Fruit fly (Drosophila melanogaster) whole organism, embryonic: Measurements from ENCODE around the gene CG17801.

Source experiments
- Atf6 ChIP-seq: fragments of 200-800 bp; sonication (Bioruptor generic); IDR thresholded peaks from 2 replicates; pipeline ENCODE4 v1.3.6; 2022; ENCODE audit warnings: missing biosample characterization, missing genetic modification characterization
- CG10274 ChIP-seq: fragments of 200-800 bp; sonication (Bioruptor generic); optimal IDR thresholded peaks from 3 replicates; lab custom pipeline; 2017; ENCODE audit warnings: missing biosample characterization, mild to moderate bottlenecking, missing genetic modification characterization
- CG10565 ChIP-seq: fragments of 200-800 bp; sonication (Bioruptor generic); optimal IDR thresholded peaks from 3 replicates; lab custom pipeline; 2016; ENCODE audit warnings: missing biosample characterization, mild to moderate bottlenecking, missing genetic modification characterization
- CG11560 ChIP-seq: fragments of 200-800 bp; sonication (Bioruptor generic); IDR thresholded peaks from 3 replicates; pipeline ENCODE4 v1.3.6; 2022; ENCODE audit warnings: missing biosample characterization, missing genetic modification characterization
- CG11695 ChIP-seq: fragments of 200-800 bp; sonication (Bioruptor generic); IDR thresholded peaks from 3 replicates; pipeline ENCODE4 v1.3.6; 2022; ENCODE audit warnings: missing biosample characterization, missing genetic modification characterization
- CG12104 ChIP-seq: fragments of 200-800 bp; sonication (Bioruptor generic); optimal IDR thresholded peaks from 3 replicates; lab custom pipeline; 2016; ENCODE audit warnings: missing biosample characterization, missing genetic modification characterization
- CG13894 ChIP-seq: fragments of 200-800 bp; sonication (Bioruptor generic); optimal IDR thresholded peaks from 3 replicates; lab custom pipeline; 2018; ENCODE audit warnings: missing biosample characterization, mild to moderate bottlenecking, missing genetic modification characterization, moderate library complexity
- CG14441 ChIP-seq: fragments of 200-800 bp; sonication (Bioruptor generic); IDR thresholded peaks from 2 replicates; pipeline ENCODE4 v1.3.6; 2022; ENCODE audit warnings: missing biosample characterization, missing genetic modification characterization
- CG14710 ChIP-seq: fragments of 200-800 bp; sonication (Bioruptor generic); optimal IDR thresholded peaks from 3 replicates; lab custom pipeline; 2019; ENCODE audit warnings: missing biosample characterization, mild to moderate bottlenecking, missing genetic modification characterization, moderate library complexity
- CG15073 ChIP-seq: fragments of 200-800 bp; sonication (Bioruptor generic); optimal IDR thresholded peaks from 2 replicates; lab custom pipeline; 2016; ENCODE audit warnings: missing biosample characterization, missing genetic modification characterization
- CG15479 ChIP-seq: fragments of 200-800 bp; sonication (Bioruptor generic); optimal IDR thresholded peaks from 3 replicates; lab custom pipeline; 2019; ENCODE audit warnings: missing biosample characterization, mild to moderate bottlenecking, missing genetic modification characterization, moderate library complexity
- CG1647 ChIP-seq: fragments of 200-800 bp; sonication (Bioruptor generic); optimal IDR thresholded peaks from 3 replicates; lab custom pipeline; 2016; ENCODE audit warnings: missing biosample characterization, missing genetic modification characterization
- CG16863 ChIP-seq: fragments of 200-800 bp; sonication (Bioruptor generic); optimal IDR thresholded peaks from 3 replicates; lab custom pipeline; 2016; ENCODE audit warnings: missing biosample characterization, missing genetic modification characterization
- CG17802 ChIP-seq: fragments of 200-800 bp; sonication (Bioruptor generic); optimal IDR thresholded peaks from 2 replicates; lab custom pipeline; 2018; ENCODE audit warnings: missing biosample characterization, mild to moderate bottlenecking, missing genetic modification characterization, moderate library complexity
- CG2678 ChIP-seq: fragments of 200-800 bp; sonication (Bioruptor generic); optimal IDR thresholded peaks from 3 replicates; lab custom pipeline; 2019; ENCODE audit warnings: missing biosample characterization, mild to moderate bottlenecking, missing genetic modification characterization, moderate library complexity
- CG3065 ChIP-seq: fragments of 200-800 bp; sonication (Bioruptor generic); optimal IDR thresholded peaks from 2 replicates; lab custom pipeline; 2016; ENCODE audit warnings: missing biosample characterization, missing genetic modification characterization
- CG33213 ChIP-seq: fragments of 200-800 bp; sonication (Bioruptor generic); optimal IDR thresholded peaks from 3 replicates; lab custom pipeline; 2016; ENCODE audit warnings: missing biosample characterization, missing genetic modification characterization
- CG34422 ChIP-seq: fragments of 200-800 bp; sonication (Bioruptor generic); IDR thresholded peaks from 3 replicates; pipeline ENCODE4 v1.3.6; 2022; ENCODE audit warnings: missing biosample characterization, missing genetic modification characterization
- CG3995 ChIP-seq: fragments of 200-800 bp; sonication (Bioruptor generic); optimal IDR thresholded peaks from 3 replicates; lab custom pipeline; 2016; ENCODE audit warnings: missing biosample characterization, missing genetic modification characterization
- CG5245 ChIP-seq: fragments of 200-800 bp; sonication (Bioruptor generic); optimal IDR thresholded peaks from 3 replicates; lab custom pipeline; 2016; ENCODE audit warnings: missing biosample characterization, missing genetic modification characterization
- CG7357 ChIP-seq: fragments of 200-800 bp; sonication (Bioruptor generic); IDR thresholded peaks from 3 replicates; pipeline ENCODE4 v1.3.6; 2022; ENCODE audit warnings: missing biosample characterization, missing genetic modification characterization
- CG8281 ChIP-seq: fragments of 200-800 bp; sonication (Bioruptor generic); optimal IDR thresholded peaks from 2 replicates; lab custom pipeline; 2018; ENCODE audit warnings: missing biosample characterization, mild to moderate bottlenecking, missing genetic modification characterization, moderate library complexity
- CG8944 ChIP-seq: fragments of 200-800 bp; sonication (Bioruptor generic); optimal IDR thresholded peaks from 3 replicates; lab custom pipeline; 2016; ENCODE audit warnings: missing biosample characterization, missing genetic modification characterization
- Dp ChIP-seq: fragments of 200-800 bp; sonication (Bioruptor generic); optimal IDR thresholded peaks from 2 replicates; lab custom pipeline; 2018; ENCODE audit warnings: missing biosample characterization, mild to moderate bottlenecking, missing genetic modification characterization, moderate library complexity
- GATAe ChIP-seq: fragments of 200-800 bp; sonication (Bioruptor generic); conservative IDR thresholded peaks from 2 replicates; pipeline ENCODE4 v1.3.6; 2022; ENCODE audit warnings: missing biosample characterization, missing genetic modification characterization
- Lhr ChIP-seq: fragments of 200-800 bp; sonication (Bioruptor generic); optimal IDR thresholded peaks from 3 replicates; lab custom pipeline; 2017; ENCODE audit warnings: mild to moderate bottlenecking, missing biosample characterization, missing genetic modification reagents, missing genetic modification characterization
- Mad ChIP-seq: fragments of 200-800 bp; sonication (Bioruptor generic); optimal IDR thresholded peaks from 2 replicates; lab custom pipeline; 2016; ENCODE audit warnings: missing biosample characterization, missing genetic modification characterization
- Oli ChIP-seq: fragments of 200-800 bp; sonication (Bioruptor generic); optimal IDR thresholded peaks from 2 replicates; lab custom pipeline; 2018; ENCODE audit warnings: missing biosample characterization, mild to moderate bottlenecking, missing genetic modification characterization, moderate library complexity
- Optix ChIP-seq: fragments of 200-800 bp; sonication (Bioruptor generic); IDR thresholded peaks from 3 replicates; pipeline ENCODE4 v1.3.6; 2022; ENCODE audit warnings: missing biosample characterization, missing genetic modification characterization
- Ptx1 ChIP-seq: fragments of 200-800 bp; sonication (Bioruptor generic); IDR thresholded peaks from 2 replicates; pipeline ENCODE4 v1.3.6; 2022; ENCODE audit warnings: missing biosample characterization, missing genetic modification characterization
- Stat92E ChIP-seq, 3 experiments: fragments of >200 bp in 2 of 3; fragments of 200-800 bp in 1 of 3; sonication (Bioruptor generic) in 1 of 3; optimal IDR thresholded peaks; 2 replicates each; lab custom pipeline; 2017 to 2019; ENCODE audit warnings: missing biosample characterization in 3 of 3, missing genetic modification characterization in 3 of 3, mild to moderate bottlenecking in 1 of 3, moderate library complexity in 1 of 3
- TFAM ChIP-seq: fragments of 200-800 bp; sonication (Bioruptor generic); optimal IDR thresholded peaks from 2 replicates; lab custom pipeline; 2017; ENCODE audit warnings: missing biosample characterization, missing genetic modification characterization, inconsistent platforms
- chinmo ChIP-seq: fragments of 200-800 bp; sonication (Bioruptor generic); IDR thresholded peaks from 4 replicates; pipeline ENCODE4 v1.3.6; 2022; ENCODE audit warnings: missing biosample characterization, missing genetic modification characterization; ENCODE audit not compliant: partially characterized antibody
- croc ChIP-seq: fragments of 200-800 bp; sonication (Bioruptor generic); conservative IDR thresholded peaks from 3 replicates; pipeline ENCODE4 v1.3.6; 2022; ENCODE audit warnings: missing biosample characterization, missing genetic modification characterization
- dm ChIP-seq: fragments of 200-800 bp; sonication (Bioruptor generic); optimal IDR thresholded peaks from 3 replicates; lab custom pipeline; 2016; ENCODE audit warnings: missing biosample characterization, missing genetic modification characterization
- dysf ChIP-seq: fragments of 200-800 bp; sonication (Bioruptor generic); IDR thresholded peaks from 3 replicates; pipeline ENCODE4 v1.3.6; 2022; ENCODE audit warnings: missing biosample characterization, missing genetic modification characterization
- eyg ChIP-seq: fragments of 200-800 bp; sonication (Bioruptor generic); optimal IDR thresholded peaks from 3 replicates; lab custom pipeline; 2016; ENCODE audit warnings: missing biosample characterization, missing genetic modification characterization
- h ChIP-seq: fragments of >200 bp; optimal IDR thresholded peaks from 2 replicates; lab custom pipeline; 2017
- her ChIP-seq: fragments of 200-800 bp; sonication (Bioruptor generic); optimal IDR thresholded peaks from 2 replicates; lab custom pipeline; 2016; ENCODE audit warnings: missing biosample characterization, missing genetic modification characterization
- hkb ChIP-seq, 2 experiments: fragments of 200-800 bp in 1 of 2; fragments of >200 bp in 1 of 2; sonication (Bioruptor generic) in 1 of 2; IDR thresholded peaks in 1 of 2; optimal IDR thresholded peaks in 1 of 2; 2 replicates each; pipeline versions ENCODE4 v1.3.6 to Lab custom; 2017 to 2022; ENCODE audit warnings: missing biosample characterization in 1 of 2, missing genetic modification characterization in 1 of 2
- ken ChIP-seq: fragments of 200-800 bp; sonication (Bioruptor generic); IDR thresholded peaks from 3 replicates; pipeline ENCODE4 v1.3.6; 2022; ENCODE audit warnings: missing biosample characterization, missing genetic modification characterization
- lab ChIP-seq: fragments of 200-800 bp; sonication (Bioruptor generic); optimal IDR thresholded peaks from 3 replicates; lab custom pipeline; 2017; ENCODE audit warnings: missing biosample characterization, missing genetic modification characterization, mild to moderate bottlenecking, moderate library complexity, missing genetic modification reagents
- nau ChIP-seq: fragments of 200-800 bp; sonication (Bioruptor generic); optimal IDR thresholded peaks from 3 replicates; lab custom pipeline; 2017; ENCODE audit warnings: missing biosample characterization, mild to moderate bottlenecking, missing genetic modification characterization, missing genetic modification reagents
- rib ChIP-seq: fragments of 200-800 bp; sonication (Bioruptor generic); IDR thresholded peaks from 2 replicates; pipeline ENCODE4 v1.3.6; 2022; ENCODE audit warnings: missing biosample characterization, missing genetic modification characterization
- scrt ChIP-seq: fragments of 200-800 bp; sonication (Bioruptor generic); optimal IDR thresholded peaks from 2 replicates; lab custom pipeline; 2018; ENCODE audit warnings: missing biosample characterization, mild to moderate bottlenecking, missing genetic modification characterization, moderate library complexity
- sima ChIP-seq: fragments of 200-800 bp; sonication (Bioruptor generic); optimal IDR thresholded peaks from 2 replicates; lab custom pipeline; 2016; ENCODE audit warnings: missing biosample characterization, missing genetic modification characterization
- sqz ChIP-seq: fragments of 200-800 bp; sonication (Bioruptor generic); optimal IDR thresholded peaks from 3 replicates; lab custom pipeline; 2018; ENCODE audit warnings: missing biosample characterization, mild to moderate bottlenecking, missing genetic modification characterization
- tgo ChIP-seq: fragments of 200-800 bp; sonication (Bioruptor generic); IDR thresholded peaks from 3 replicates; pipeline ENCODE4 v1.3.6; 2022; ENCODE audit warnings: missing biosample characterization, missing genetic modification characterization
- wdn ChIP-seq: fragments of 200-800 bp; sonication (Bioruptor generic); IDR thresholded peaks from 2 replicates; pipeline ENCODE4 v1.3.6; 2022; ENCODE audit warnings: missing biosample characterization, missing genetic modification characterization
- zen ChIP-seq: fragments of 200-800 bp; sonication (Bioruptor generic); optimal IDR thresholded peaks from 3 replicates; lab custom pipeline; 2018; ENCODE audit warnings: missing biosample characterization, mild to moderate bottlenecking, missing genetic modification characterization, moderate library complexity

The CG17801 gene

dm6 chr3R:17798211-17798737 is 8.6 kb downstream of the CG17801 start, which contains the start of gene CG7379 (continued):
- TF ChIP-seq GATAe (GFP tag; lab: Robert Waterston, UW), result no peak; the same call in 1 of the 2 replicates
- TF ChIP-seq Stat92E (GFP tag; optimal IDR thresholded peaks at IDR 0.05; lab: Kevin White, UChicago), result no peak
- peak; percentile 80 for TF ChIP-seq Ptx1 (GFP tag; lab: Robert Waterston, UW)
- TF ChIP-seq chinmo, result no peak
- TF ChIP-seq CG33213 (GFP tag; lab: Kevin White, UChicago), result peak; percentile 72
- no peak for TF ChIP-seq nau (GFP tag; lab: Kevin White, UChicago)
- peak; percentile 78 for TF ChIP-seq rib (GFP tag; lab: Robert Waterston, UW)
- no peak for TF ChIP-seq h (lab: Kevin White, UChicago)
- TF ChIP-seq dm (GFP tag; lab: Kevin White, UChicago), result peak; percentile 65
- no peak for TF ChIP-seq CG11695
- peak; percentile 49 for TF ChIP-seq scrt
- peak; percentile 73 for TF ChIP-seq Lhr (GFP tag; lab: Kevin White, UChicago)
- TF ChIP-seq CG34422 (GFP tag; lab: Robert Waterston, UW), result peak; percentile 78; the same call in 1 of the 3 replicates
- TF ChIP-seq CG17802 (tag; lab: Kevin White, UChicago), result peak; percentile 89
- peak; percentile 20; the same call in 1 of the 3 replicates for TF ChIP-seq Optix (GFP tag; lab: Robert Waterston, UW)
- peak; percentile 78 for TF ChIP-seq tgo (GFP tag; lab: Robert Waterston, UW)
- TF ChIP-seq CG2678 (tag; lab: Kevin White, UChicago), result peak; percentile 80
- TF ChIP-seq CG7357 (GFP tag; lab: Robert Waterston, UW), result 0 out of 3 replicates have a peak, but pooled peaks have one; percentile 33
- peak; percentile 58 for TF ChIP-seq CG3065 (GFP tag; lab: Kevin White, UChicago)
- peak; percentile 88 for TF ChIP-seq CG14710
- TF ChIP-seq dysf (GFP tag; lab: Robert Waterston, UW), result peak; percentile 81
- peak; percentile 50 for TF ChIP-seq CG10274
- TF ChIP-seq wdn (GFP tag; lab: Robert Waterston, UW), result peak; percentile 28; the same call in 1 of the 2 replicates
- peak; percentile 65 for TF ChIP-seq Oli (tag; lab: Kevin White, UChicago)
- TF ChIP-seq CG5245 (GFP tag; lab: Kevin White, UChicago), result peak; percentile 78
- TF ChIP-seq CG8281 (tag; lab: Kevin White, UChicago), result peak; percentile 39
- TF ChIP-seq CG15479, result peak; percentile 6
- peak; percentile 50 for TF ChIP-seq sqz
- TF ChIP-seq ken (GFP tag; lab: Robert Waterston, UW), result peak; percentile 94
- TF ChIP-seq zen (tag; lab: Kevin White, UChicago), result peak; percentile 71
- peak; percentile 77 for TF ChIP-seq CG16863
- peak; percentile 77 for TF ChIP-seq CG12104 (GFP tag; lab: Kevin White, UChicago)
- TF ChIP-seq Atf6 (GFP tag; lab: Robert Waterston, UW), result peak; percentile 75
- peak; percentile 48 for TF ChIP-seq hkb (optimal IDR thresholded peaks at IDR 0.05; lab: Kevin White, UChicago)
- TF ChIP-seq hkb (GFP tag; IDR thresholded peaks at IDR 0.05; lab: Robert Waterston, UW), result peak; percentile 54
- peak; percentile 77 for TF ChIP-seq CG13894 (tag; lab: Kevin White, UChicago)
- peak; percentile 86 for TF ChIP-seq Dp (GFP tag; lab: Kevin White, UChicago)
- TF ChIP-seq TFAM (GFP tag; lab: Kevin White, UChicago), result no peak
- peak; percentile 64 for TF ChIP-seq CG14441 (GFP tag; lab: Robert Waterston, UW)
- TF ChIP-seq CG10565 (GFP tag; lab: Kevin White, UChicago), result no peak
- TF ChIP-seq croc, result peak; percentile 40; the same call in 1 of the 3 replicates
- peak; percentile 74 for TF ChIP-seq CG8944 (GFP tag; lab: Kevin White, UChicago)
- TF ChIP-seq eyg (GFP tag; lab: Kevin White, UChicago), result peak; percentile 71
- peak; percentile 75 for TF ChIP-seq CG3995
- TF ChIP-seq sima (GFP tag; lab: Kevin White, UChicago), result no peak
- TF ChIP-seq CG1647 (GFP tag; lab: Kevin White, UChicago), result peak; percentile 87
- peak; percentile 63 for TF ChIP-seq her
- peak; percentile 70; the same call in 2 of the 3 replicates for TF ChIP-seq CG11560 (tag; lab: Robert Waterston, UW)
- peak; percentile 94 for TF ChIP-seq lab (GFP tag; lab: Kevin White, UChicago)
- peak; percentile 83 for TF ChIP-seq Mad (GFP tag; lab: Kevin White, UChicago)
- TF ChIP-seq CG15073 (GFP tag; lab: Kevin White, UChicago), result peak; percentile 27
